Fruit fly (Drosophila melanogaster): ENCODE results near the gene Sr-CIV.

Gene Sr-CIV

dm6 chr2L:3538564-3539411 is 14.9 kb upstream of the Sr-CIV start, which contains the start of gene drm:
Gene drm (plus strand): TSS chr2L:3539247.
- TF ChIP-seq CG8478 (optimal IDR thresholded peaks at IDR 0.05) (peak; percentile 62), psq (optimal IDR thresholded peaks at IDR 0.05) (no peak), usp (GFP tag; optimal IDR thresholded peaks at IDR 0.05) (no peak), pan (optimal IDR thresholded peaks at IDR 0.05) (no peak), Dll (optimal IDR thresholded peaks at IDR 0.05) (peak; percentile 64)

DNA sequence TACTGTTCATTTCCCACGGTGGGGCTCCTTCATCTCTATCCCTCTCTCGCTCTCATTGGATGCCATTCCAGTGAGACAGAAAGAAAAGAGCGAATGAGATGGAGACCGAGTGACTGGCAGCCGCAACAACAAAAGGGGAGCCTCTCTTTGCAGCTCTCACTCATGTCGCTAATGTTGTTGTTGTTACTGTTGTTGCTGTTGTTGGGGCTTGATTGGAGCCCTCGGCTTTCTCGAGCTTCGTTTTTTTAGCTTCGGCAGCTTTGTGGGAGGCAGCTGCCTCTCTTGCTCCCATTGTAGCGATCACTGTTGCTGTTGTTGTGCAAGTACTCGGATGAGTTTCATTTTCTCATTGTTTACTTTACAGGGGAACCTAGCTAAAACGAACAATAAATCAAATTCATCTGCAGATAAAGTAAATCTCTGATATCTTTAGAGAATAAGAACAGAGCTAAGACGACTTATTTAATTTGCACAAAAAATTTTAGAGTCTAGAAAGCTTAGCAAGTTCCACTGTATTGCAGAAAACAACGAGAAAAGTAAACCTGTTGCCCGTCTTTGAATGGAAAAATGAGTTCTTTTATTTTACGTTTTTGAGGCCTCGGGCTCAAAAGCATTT is 10.5 kb upstream of the Sr-CIV start:
- TF ChIP-seq usp (GFP tag; optimal IDR thresholded peaks at IDR 0.05) = no peak
- no peak for TF ChIP-seq EcR (GFP tag; optimal IDR thresholded peaks at IDR 0.05)
- TF ChIP-seq Dll (optimal IDR thresholded peaks at IDR 0.05) = peak; percentile 74
- TF ChIP-seq pan (optimal IDR thresholded peaks at IDR 0.05) = no peak
- TF ChIP-seq CG8478 (optimal IDR thresholded peaks at IDR 0.05) = no peak

DNA sequence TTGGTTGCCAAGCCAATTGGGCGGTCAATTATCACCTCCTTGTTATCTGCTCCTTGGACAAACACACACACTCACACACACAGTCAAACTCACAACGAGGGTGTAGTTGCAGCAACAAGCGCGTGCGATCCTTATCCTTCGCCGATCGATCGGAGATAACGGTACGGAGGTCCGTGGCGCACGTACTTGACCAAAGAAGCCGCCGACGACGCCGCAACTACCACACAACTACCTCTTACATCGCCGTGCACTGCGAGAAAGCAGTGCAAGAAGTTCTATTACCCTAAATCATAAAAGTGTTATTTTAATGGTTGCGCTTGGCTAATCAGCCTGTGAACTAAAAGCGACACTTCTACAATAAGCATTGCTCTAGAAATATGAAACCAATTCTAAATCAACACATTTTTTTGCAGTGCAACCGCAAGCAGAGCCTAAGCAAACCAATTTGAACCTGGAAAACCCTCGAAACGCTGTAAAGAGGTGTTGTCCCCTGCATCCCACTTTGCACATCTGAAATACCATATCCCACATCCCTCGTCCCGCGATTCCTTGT is 9.2 kb upstream of the Sr-CIV start:
- TF ChIP-seq Dll (optimal IDR thresholded peaks at IDR 0.05) (no peak), EcR (GFP tag; optimal IDR thresholded peaks at IDR 0.05) (no peak)

dm6 chr2L:3530186-3530832 is 6.5 kb upstream of the Sr-CIV start, which contains the start of the genes Spindly and IFT57:
Gene Spindly (minus strand): TSS chr2L:3530317.
Gene IFT57 (plus strand): TSS chr2L:3530789.
- TF ChIP-seq usp (GFP tag; optimal IDR thresholded peaks at IDR 0.05) (no peak), Dll (optimal IDR thresholded peaks at IDR 0.05) (no peak), psq (optimal IDR thresholded peaks at IDR 0.05) (no peak), pan (optimal IDR thresholded peaks at IDR 0.05) (no peak), CG8478 (optimal IDR thresholded peaks at IDR 0.05) (no peak), EcR (GFP tag; optimal IDR thresholded peaks at IDR 0.05) (no peak)

dm6 chr2L:3524729-3525181 is 899 bp upstream of the Sr-CIV start, which contains the start of gene CG8852:
Gene CG8852 (plus strand): TSS chr2L:3525131.
- TF ChIP-seq pan (optimal IDR thresholded peaks at IDR 0.05) = no peak
- TF ChIP-seq EcR (GFP tag; optimal IDR thresholded peaks at IDR 0.05) = no peak
- TF ChIP-seq Dll (optimal IDR thresholded peaks at IDR 0.05) = no peak
- no peak for TF ChIP-seq CG8478 (optimal IDR thresholded peaks at IDR 0.05)
- no peak for TF ChIP-seq psq (optimal IDR thresholded peaks at IDR 0.05)
- TF ChIP-seq usp (GFP tag; optimal IDR thresholded peaks at IDR 0.05) = no peak

- no peak for TF ChIP-seq EcR (GFP tag; optimal IDR thresholded peaks at IDR 0.05)
- TF ChIP-seq psq (optimal IDR thresholded peaks at IDR 0.05) = no peak
- TF ChIP-seq usp (GFP tag; optimal IDR thresholded peaks at IDR 0.05) = no peak
- no peak for TF ChIP-seq pan (optimal IDR thresholded peaks at IDR 0.05)
- no peak for TF ChIP-seq Dll (optimal IDR thresholded peaks at IDR 0.05)
- TF ChIP-seq CG8478 (optimal IDR thresholded peaks at IDR 0.05) = no peak
Observed at dm6 chr2L:3519551-3519950, 4.3 kb downstream of the Sr-CIV start, which contains the start of the genes CG3213 and CG8851. Gene CG3213 (minus strand): TSS chr2L:3519651. Gene CG8851 (plus strand): TSS chr2L:3519677.

DNA sequence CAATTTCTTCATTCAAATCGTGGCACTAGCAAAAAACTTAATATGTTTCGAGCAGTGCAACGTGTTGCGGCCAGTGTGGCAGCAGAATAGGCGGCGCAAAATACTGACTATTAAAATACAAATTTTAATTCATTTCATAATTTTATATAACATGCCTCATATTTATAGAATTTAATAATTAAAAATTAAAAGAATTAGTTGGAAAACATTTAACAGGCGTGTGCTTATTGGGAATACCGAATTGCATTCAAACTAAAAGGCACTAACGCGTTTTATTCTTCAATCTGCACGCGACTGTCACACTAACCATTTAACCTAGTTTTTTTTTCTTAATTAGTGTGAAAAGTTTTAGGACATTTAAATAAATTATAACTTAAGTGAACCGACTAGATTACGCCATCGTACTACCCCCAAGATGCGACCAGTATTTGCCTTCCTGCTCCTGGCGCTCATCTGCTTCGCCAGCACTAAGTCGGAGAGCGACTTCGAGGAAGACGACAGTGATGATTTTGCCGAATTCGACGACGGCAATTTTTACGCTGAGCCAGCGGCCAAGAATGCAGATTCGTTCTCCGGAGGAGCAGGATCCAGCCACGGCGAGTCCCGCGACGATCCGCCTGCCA is 9.2 kb downstream of the Sr-CIV start, which contains the start of the genes LeuRS and CG17593:
TSS of gene LeuRS (minus strand) at position 88 of the 623 bp plus-strand sequence.
TSS of gene CG17593 (plus strand) at position 304 of the 623 bp plus-strand sequence.
- TF ChIP-seq Dll (optimal IDR thresholded peaks at IDR 0.05) = no peak
- TF ChIP-seq psq (optimal IDR thresholded peaks at IDR 0.05) = no peak
- TF ChIP-seq EcR (GFP tag; optimal IDR thresholded peaks at IDR 0.05) = no peak
- TF ChIP-seq pan (optimal IDR thresholded peaks at IDR 0.05) = no peak
- no peak for TF ChIP-seq CG8478 (optimal IDR thresholded peaks at IDR 0.05)
- TF ChIP-seq usp (GFP tag; optimal IDR thresholded peaks at IDR 0.05) = no peak

- TF ChIP-seq usp (GFP tag; optimal IDR thresholded peaks at IDR 0.05) (no peak), EcR (GFP tag; optimal IDR thresholded peaks at IDR 0.05) (no peak), pan (optimal IDR thresholded peaks at IDR 0.05) (no peak), psq (optimal IDR thresholded peaks at IDR 0.05) (no peak), Dll (optimal IDR thresholded peaks at IDR 0.05) (no peak), CG8478 (optimal IDR thresholded peaks at IDR 0.05) (no peak)
Observed at dm6 chr2L:3510002-3510401, 13.9 kb downstream of the Sr-CIV start, which contains the start of gene CG31954. Gene CG31954 (minus strand): TSS chr2L:3510102.

- TF ChIP-seq Dll (optimal IDR thresholded peaks at IDR 0.05) (no peak), pan (optimal IDR thresholded peaks at IDR 0.05) (no peak), usp (GFP tag; optimal IDR thresholded peaks at IDR 0.05) (no peak), EcR (GFP tag; optimal IDR thresholded peaks at IDR 0.05) (no peak)
Observed at dm6 chr2L:3507209-3508164, 16.4 kb downstream of the Sr-CIV start, which contains the start of gene tim. Gene tim (minus strand): TSS chr2L:3508119.

dm6 chr2L:3506806-3507205 is 17.1 kb downstream of the Sr-CIV start:
- TF ChIP-seq Dll (optimal IDR thresholded peaks at IDR 0.05) = no peak
- TF ChIP-seq pan (optimal IDR thresholded peaks at IDR 0.05) = no peak
- TF ChIP-seq psq (optimal IDR thresholded peaks at IDR 0.05) = no peak
- no peak for TF ChIP-seq CG8478 (optimal IDR thresholded peaks at IDR 0.05)
